Fruit fly (Drosophila melanogaster) whole organism, embryonic: Measurements from ENCODE around the gene gkt.

Experiments
- C15 ChIP-seq: fragments of 200-800 bp; sonication (Bioruptor generic); IDR thresholded peaks from 3 replicates; pipeline ENCODE4 v1.3.6; 2022; ENCODE audit warnings: missing biosample characterization, missing genetic modification characterization
- CG1024 ChIP-seq: fragments of 200-800 bp; sonication (Bioruptor generic); IDR thresholded peaks from 2 replicates; pipeline ENCODE4 v1.3.6; 2022; ENCODE audit warnings: missing biosample characterization, missing genetic modification characterization
- CG11085 ChIP-seq: fragments of 200-800 bp; sonication (Bioruptor generic); IDR thresholded peaks from 2 replicates; pipeline ENCODE4 v1.3.6; 2022; ENCODE audit warnings: missing biosample characterization, missing genetic modification characterization
- CG11560 ChIP-seq: fragments of 200-800 bp; sonication (Bioruptor generic); IDR thresholded peaks from 3 replicates; pipeline ENCODE4 v1.3.6; 2022; ENCODE audit warnings: missing biosample characterization, missing genetic modification characterization
- CG14014 ChIP-seq: fragments of 200-800 bp; sonication (Bioruptor generic); IDR thresholded peaks from 2 replicates; pipeline ENCODE4 v1.3.6; 2022; ENCODE audit warnings: missing biosample characterization, missing genetic modification characterization
- CG14965 ChIP-seq: fragments of 200-800 bp; sonication (Bioruptor generic); optimal IDR thresholded peaks from 2 replicates; lab custom pipeline; 2016; ENCODE audit warnings: missing biosample characterization, missing genetic modification characterization, borderline replicate concordance
- CG15269 ChIP-seq: fragments of 200-800 bp; sonication (Bioruptor generic); optimal IDR thresholded peaks from 2 replicates; lab custom pipeline; 2018; ENCODE audit warnings: missing biosample characterization, mild to moderate bottlenecking, missing genetic modification characterization, moderate library complexity
- CG15601 ChIP-seq: fragments of 200-800 bp; sonication (Bioruptor generic); optimal IDR thresholded peaks from 3 replicates; lab custom pipeline; 2019; ENCODE audit warnings: missing biosample characterization, mild to moderate bottlenecking, missing genetic modification characterization, moderate library complexity
- CG17186 ChIP-seq: fragments of 200-800 bp; sonication (Bioruptor generic); optimal IDR thresholded peaks from 3 replicates; lab custom pipeline; 2017; ENCODE audit warnings: missing biosample characterization, missing genetic modification reagents, missing genetic modification characterization
- CG17359 ChIP-seq: fragments of 200-800 bp; sonication (Bioruptor generic); optimal IDR thresholded peaks from 3 replicates; lab custom pipeline; 2018; ENCODE audit warnings: missing biosample characterization, mild to moderate bottlenecking, missing genetic modification characterization, moderate library complexity
- CG34224 ChIP-seq: fragments of 200-800 bp; sonication (Bioruptor generic); IDR thresholded peaks from 3 replicates; pipeline ENCODE4 v1.3.6; 2022; ENCODE audit warnings: missing biosample characterization, missing genetic modification characterization; ENCODE audit not compliant: partially characterized antibody
- CG3995 ChIP-seq: fragments of 200-800 bp; sonication (Bioruptor generic); optimal IDR thresholded peaks from 3 replicates; lab custom pipeline; 2016; ENCODE audit warnings: missing biosample characterization, missing genetic modification characterization
- CG4707 ChIP-seq: fragments of 200-800 bp; sonication (Bioruptor generic); optimal IDR thresholded peaks from 2 replicates; lab custom pipeline; 2018; ENCODE audit warnings: missing biosample characterization, mild to moderate bottlenecking, missing genetic modification characterization, moderate library complexity
- CG4730 ChIP-seq: fragments of 200-800 bp; sonication (Bioruptor generic); IDR thresholded peaks from 2 replicates; pipeline ENCODE4 v1.3.6; 2022; ENCODE audit warnings: missing biosample characterization, missing genetic modification characterization
- CG5245 ChIP-seq: fragments of 200-800 bp; sonication (Bioruptor generic); optimal IDR thresholded peaks from 3 replicates; lab custom pipeline; 2016; ENCODE audit warnings: missing biosample characterization, missing genetic modification characterization
- CG9437 ChIP-seq: fragments of 200-800 bp; sonication (Bioruptor generic); optimal IDR thresholded peaks from 2 replicates; lab custom pipeline; 2018; ENCODE audit warnings: missing biosample characterization, mild to moderate bottlenecking, missing genetic modification characterization
- Dfd ChIP-seq, 2 experiments: fragments of >200 bp; optimal IDR thresholded peaks; 2 replicates each; lab custom pipeline; 2017; ENCODE audit warnings: missing biosample characterization in 2 of 2, missing genetic modification characterization in 2 of 2
- Dip2 ChIP-seq: fragments of 200-800 bp; sonication (Bioruptor generic); IDR thresholded peaks from 2 replicates; pipeline ENCODE4 v1.3.6; 2022; ENCODE audit warnings: missing biosample characterization, missing genetic modification characterization
- Dll ChIP-seq: fragments of 200-800 bp; sonication (Bioruptor generic); IDR thresholded peaks from 4 replicates; pipeline ENCODE4 v1.3.6; 2022; ENCODE audit warnings: missing biosample characterization, missing genetic modification characterization; ENCODE audit not compliant: partially characterized antibody
- Doc3 ChIP-seq: fragments of 200-800 bp; sonication (Bioruptor generic); IDR thresholded peaks from 3 replicates; pipeline ENCODE4 v1.3.6; 2022; ENCODE audit warnings: missing biosample characterization, missing genetic modification characterization; ENCODE audit not compliant: partially characterized antibody
- E2f2 ChIP-seq: fragments of 200-800 bp; sonication (Bioruptor generic); IDR thresholded peaks from 2 replicates; pipeline ENCODE4 v1.3.6; 2022; ENCODE audit warnings: missing biosample characterization, missing genetic modification characterization
- NFAT ChIP-seq: fragments of 200-800 bp; sonication (Bioruptor generic); IDR thresholded peaks from 2 replicates; pipeline ENCODE4 v1.3.6; 2022; ENCODE audit warnings: missing biosample characterization, missing genetic modification characterization
- NfI ChIP-seq: fragments of 200-800 bp; sonication (Bioruptor generic); optimal IDR thresholded peaks from 3 replicates; lab custom pipeline; 2018; ENCODE audit warnings: missing biosample characterization, mild to moderate bottlenecking, missing genetic modification characterization, moderate library complexity
- Scr ChIP-seq: fragments of 200-800 bp; sonication (Bioruptor generic); IDR thresholded peaks from 2 replicates; pipeline ENCODE4 v1.3.6; 2022; ENCODE audit warnings: missing biosample characterization, missing genetic modification characterization; ENCODE audit not compliant: partially characterized antibody
- Side ChIP-seq: fragments of 200-800 bp; sonication (Bioruptor generic); optimal IDR thresholded peaks from 2 replicates; lab custom pipeline; 2016; ENCODE audit warnings: missing biosample characterization, missing genetic modification characterization
- Spps ChIP-seq: fragments of 200-800 bp; sonication (Bioruptor generic); optimal IDR thresholded peaks from 2 replicates; lab custom pipeline; 2018; ENCODE audit warnings: missing biosample characterization, mild to moderate bottlenecking, missing genetic modification characterization
- Ssrp ChIP-seq: fragments of 200-800 bp; sonication (Bioruptor generic); optimal IDR thresholded peaks from 2 replicates; lab custom pipeline; 2018; ENCODE audit warnings: missing biosample characterization, mild to moderate bottlenecking, missing genetic modification characterization, moderate library complexity
- Stat92E ChIP-seq, 3 experiments: fragments of >200 bp in 2 of 3; fragments of 200-800 bp in 1 of 3; sonication (Bioruptor generic) in 1 of 3; optimal IDR thresholded peaks; 2 replicates each; lab custom pipeline; 2017 to 2019; ENCODE audit warnings: missing biosample characterization in 3 of 3, missing genetic modification characterization in 3 of 3, mild to moderate bottlenecking in 1 of 3, moderate library complexity in 1 of 3
- aop ChIP-seq: fragments of 200-800 bp; sonication (Bioruptor generic); IDR thresholded peaks from 2 replicates; pipeline ENCODE4 v1.3.6; 2022; ENCODE audit warnings: missing biosample characterization, missing genetic modification characterization
- chm ChIP-seq: fragments of 200-800 bp; sonication (Bioruptor generic); IDR thresholded peaks from 2 replicates; pipeline ENCODE4 v1.3.6; 2022; ENCODE audit warnings: missing biosample characterization, missing genetic modification characterization
- corto ChIP-seq: fragments of 200-800 bp; sonication (Bioruptor generic); optimal IDR thresholded peaks from 2 replicates; lab custom pipeline; 2016; ENCODE audit warnings: missing biosample characterization, mild to moderate bottlenecking, missing genetic modification characterization, moderate library complexity
- croc ChIP-seq: fragments of 200-800 bp; sonication (Bioruptor generic); conservative IDR thresholded peaks from 3 replicates; pipeline ENCODE4 v1.3.6; 2022; ENCODE audit warnings: missing biosample characterization, missing genetic modification characterization
- emc ChIP-seq: fragments of 200-800 bp; sonication (Bioruptor generic); optimal IDR thresholded peaks from 2 replicates; lab custom pipeline; 2016; ENCODE audit warnings: missing biosample characterization, missing genetic modification characterization
- esg ChIP-seq: fragments of 200-800 bp; sonication (Bioruptor generic); conservative IDR thresholded peaks from 2 replicates; pipeline ENCODE4 v1.3.6; 2022; ENCODE audit warnings: missing biosample characterization, missing genetic modification characterization
- ewg ChIP-seq: fragments of 200-800 bp; sonication (Bioruptor generic); optimal IDR thresholded peaks from 3 replicates; lab custom pipeline; 2017; ENCODE audit warnings: mild to moderate bottlenecking, missing biosample characterization, missing genetic modification reagents, missing genetic modification characterization
- fru ChIP-seq: fragments of >200 bp; optimal IDR thresholded peaks from 2 replicates; lab custom pipeline; 2017
- ftz-f1 ChIP-seq: fragments of 200-800 bp; sonication (Bioruptor generic); optimal IDR thresholded peaks from 2 replicates; lab custom pipeline; 2016; ENCODE audit warnings: missing biosample characterization, missing genetic modification characterization
- gce ChIP-seq: fragments of 200-800 bp; sonication (Bioruptor generic); IDR thresholded peaks from 3 replicates; pipeline ENCODE4 v1.3.6; 2022; ENCODE audit warnings: missing biosample characterization, missing genetic modification characterization
- grn ChIP-seq: fragments of 200-800 bp; sonication (Bioruptor generic); optimal IDR thresholded peaks from 3 replicates; lab custom pipeline; 2017; ENCODE audit warnings: missing biosample characterization, missing genetic modification characterization
- gro ChIP-seq: fragments of 200-800 bp; sonication (Bioruptor generic); optimal IDR thresholded peaks from 2 replicates; lab custom pipeline; 2016; ENCODE audit warnings: missing biosample characterization, missing genetic modification characterization
- gsb ChIP-seq: fragments of 200-800 bp; sonication (Bioruptor generic); IDR thresholded peaks from 2 replicates; pipeline ENCODE4 v1.3.6; 2022; ENCODE audit warnings: missing biosample characterization, missing genetic modification characterization
- gt ChIP-seq: fragments of 200-800 bp; sonication (Bioruptor generic); IDR thresholded peaks from 2 replicates; pipeline ENCODE4 v1.3.6; 2022; ENCODE audit warnings: missing biosample characterization, missing genetic modification characterization
- ken ChIP-seq: fragments of 200-800 bp; sonication (Bioruptor generic); IDR thresholded peaks from 3 replicates; pipeline ENCODE4 v1.3.6; 2022; ENCODE audit warnings: missing biosample characterization, missing genetic modification characterization
- lmd ChIP-seq: fragments of 200-800 bp; sonication (Bioruptor generic); IDR thresholded peaks from 2 replicates; pipeline ENCODE4 v1.3.6; 2022; ENCODE audit warnings: missing biosample characterization, missing genetic modification characterization
- sima ChIP-seq: fragments of 200-800 bp; sonication (Bioruptor generic); optimal IDR thresholded peaks from 2 replicates; lab custom pipeline; 2016; ENCODE audit warnings: missing biosample characterization, missing genetic modification characterization
- sisA ChIP-seq: fragments of 200-800 bp; sonication (Bioruptor generic); IDR thresholded peaks from 2 replicates; pipeline ENCODE4 v1.3.6; 2022; ENCODE audit warnings: missing biosample characterization, missing genetic modification characterization
- sqz ChIP-seq: fragments of 200-800 bp; sonication (Bioruptor generic); optimal IDR thresholded peaks from 3 replicates; lab custom pipeline; 2018; ENCODE audit warnings: missing biosample characterization, mild to moderate bottlenecking, missing genetic modification characterization
- tll ChIP-seq, 2 experiments: fragments of 200-800 bp in 1 of 2; fragments of >200 bp in 1 of 2; sonication (Bioruptor generic) in 1 of 2; optimal IDR thresholded peaks; 2 replicates each; lab custom pipeline; 2017 to 2019; ENCODE audit warnings: missing biosample characterization in 2 of 2, missing genetic modification characterization in 2 of 2, mild to moderate bottlenecking in 1 of 2, moderate library complexity in 1 of 2
- trh ChIP-seq: fragments of 200-800 bp; sonication (Bioruptor generic); optimal IDR thresholded peaks from 2 replicates; lab custom pipeline; 2016; ENCODE audit warnings: missing biosample characterization, missing genetic modification characterization
- vvl ChIP-seq: fragments of 200-800 bp; sonication (Bioruptor generic); IDR thresholded peaks from 2 replicates; pipeline ENCODE4 v1.3.6; 2022; ENCODE audit warnings: missing biosample characterization, missing genetic modification characterization

gkt gene

dm6 chr2L:3159144-3160000, at the start of gene gkt, which contains the start of gene Mad (continued):
- TF ChIP-seq CG5245 (no peak), grn (GFP tag; lab: Kevin White, UChicago) (no peak), Side (GFP tag; lab: Kevin White, UChicago) (no peak), E2f2 (GFP tag; lab: Robert Waterston, UW) (peak; percentile 47), aop (GFP tag; lab: Robert Waterston, UW) (no peak), tll (GFP tag; optimal IDR thresholded peaks at IDR 0.05; lab: Kevin White, UChicago) (no peak), CG15269 (tag; lab: Kevin White, UChicago) (no peak), NFAT (GFP tag; lab: Robert Waterston, UW) (no peak), lmd (GFP tag; lab: Robert Waterston, UW) (no peak; the same call in 1 of the 2 replicates), gt (no peak), CG11085 (no peak), CG14014 (GFP tag; lab: Robert Waterston, UW) (no peak), trh (GFP tag; lab: Kevin White, UChicago) (no peak), CG1024 (no peak), Spps (no peak), NfI (no peak), Scr (GFP tag; lab: Robert Waterston, UW) (peak; percentile 67), sima (GFP tag; lab: Kevin White, UChicago) (no peak), CG34224 (GFP tag; lab: Robert Waterston, UW) (peak; percentile 27; the same call in 1 of the 3 replicates), gce (GFP tag; lab: Robert Waterston, UW) (no peak), Dfd (GFP tag; optimal IDR thresholded peaks at IDR 0.05; lab: Kevin White, UChicago) (no peak), ftz-f1 (GFP tag; lab: Kevin White, UChicago) (no peak), ken (GFP tag; lab: Robert Waterston, UW) (no peak), Dll (GFP tag; lab: Robert Waterston, UW) (peak; percentile 75), gro (GFP tag; lab: Kevin White, UChicago) (no peak), CG15601 (tag; lab: Kevin White, UChicago) (no peak), emc (GFP tag; lab: Kevin White, UChicago) (no peak), Doc3 (GFP tag; lab: Robert Waterston, UW) (0 out of 3 replicates have a peak, but pooled peaks have one; percentile 28), CG14965 (GFP tag; lab: Kevin White, UChicago) (no peak), vvl (no peak), chm (GFP tag; lab: Robert Waterston, UW) (no peak), CG17359 (tag; lab: Kevin White, UChicago) (no peak), ewg (GFP tag; lab: Kevin White, UChicago) (no peak), CG4707 (GFP tag; lab: Kevin White, UChicago) (no peak), CG17186 (GFP tag; lab: Kevin White, UChicago) (peak; percentile 16), croc (no peak), CG11560 (tag; lab: Robert Waterston, UW) (no peak), CG9437 (GFP tag; lab: Kevin White, UChicago) (no peak), esg (GFP tag; lab: Robert Waterston, UW) (no peak), C15 (GFP tag; lab: Robert Waterston, UW) (no peak), CG3995 (GFP tag; lab: Kevin White, UChicago) (peak; percentile 64), gsb (no peak), Dip2 (GFP tag; lab: Robert Waterston, UW) (no peak), sqz (GFP tag; lab: Kevin White, UChicago) (peak; percentile 17), fru (no peak), sisA (GFP tag; lab: Robert Waterston, UW) (no peak), Stat92E (GFP tag; optimal IDR thresholded peaks at IDR 0.05; lab: Kevin White, UChicago) (no peak), Ssrp (tag; lab: Kevin White, UChicago) (no peak), corto (GFP tag; lab: Kevin White, UChicago) (no peak), CG4730 (GFP tag; lab: Robert Waterston, UW) (no peak)
